Worm (Caenorhabditis elegans) whole organism, L3 larva: ENCODE results near the gene sre-20.

Experiments
- R02D3.7 ChIP-seq: fragments of 150-350 bp; optimal IDR thresholded peaks from 2 replicates; lab custom pipeline; 2014; ENCODE audit warnings: missing biosample characterization, missing genetic modification characterization
- ZK546.5 ChIP-seq: sonication (generic microtip); optimal IDR thresholded peaks from 2 replicates; lab custom pipeline; 2017; ENCODE audit warnings: missing biosample characterization, missing genetic modification characterization
- aly-2 ChIP-seq: fragments of 150-350 bp; optimal IDR thresholded peaks from 2 replicates; lab custom pipeline; 2014; ENCODE audit warnings: missing biosample characterization, missing genetic modification characterization
- ama-1 ChIP-seq: fragments of 150-350 bp; optimal IDR thresholded peaks from 2 replicates; lab custom pipeline; 2018
- ceh-82 ChIP-seq: fragments of 150-350 bp; optimal IDR thresholded peaks from 2 replicates; lab custom pipeline; 2014; ENCODE audit warnings: missing biosample characterization, missing genetic modification characterization
- ceh-9 ChIP-seq: sonication (generic microtip); optimal IDR thresholded peaks from 2 replicates; lab custom pipeline; 2018; ENCODE audit warnings: missing biosample characterization, missing genetic modification characterization
- daf-12 ChIP-seq: fragments of 150-350 bp; optimal IDR thresholded peaks from 2 replicates; lab custom pipeline; 2014; ENCODE audit warnings: missing biosample characterization, missing genetic modification reagents, missing genetic modification characterization
- egl-27 ChIP-seq: sonication (generic microtip); optimal IDR thresholded peaks from 4 replicates; lab custom pipeline; 2017; ENCODE audit warnings: missing biosample characterization, missing genetic modification reagents, missing genetic modification characterization
- egl-5 ChIP-seq: fragments of 150-350 bp; optimal IDR thresholded peaks from 2 replicates; lab custom pipeline; 2017; ENCODE audit warnings: missing biosample characterization, missing genetic modification reagents, missing genetic modification characterization, inconsistent platforms
- elt-1 ChIP-seq: fragments of 150-350 bp; optimal IDR thresholded peaks from 2 replicates; lab custom pipeline; 2014; ENCODE audit warnings: missing biosample characterization, missing genetic modification characterization
- elt-2 ChIP-seq: sonication (generic microtip); optimal IDR thresholded peaks from 2 replicates; lab custom pipeline; 2016; ENCODE audit warnings: missing genetic modification reagents, mild to moderate bottlenecking, missing genetic modification characterization, missing compliant biosample characterization
- elt-3 ChIP-seq, 3 experiments: fragments of 150-350 bp in 1 of 3; sonication (generic microtip) in 2 of 3; optimal IDR thresholded peaks; 2 replicates in 2 of 3; 4 replicates in 1 of 3; lab custom pipeline; 2014 to 2017; ENCODE audit warnings: missing biosample characterization in 3 of 3, missing genetic modification characterization in 3 of 3
- eor-1 ChIP-seq, 2 experiments: fragments of 150-350 bp; optimal IDR thresholded peaks; 2 replicates each; lab custom pipeline; 2014 to 2018; ENCODE audit warnings: missing biosample characterization in 2 of 2, missing genetic modification characterization in 2 of 2
- fkh-10 ChIP-seq: sonication (generic microtip); optimal IDR thresholded peaks from 2 replicates; lab custom pipeline; 2017; ENCODE audit warnings: missing biosample characterization, missing genetic modification reagents, missing genetic modification characterization
- fkh-2 ChIP-seq: fragments of 150-350 bp; optimal IDR thresholded peaks from 2 replicates; lab custom pipeline; 2014; ENCODE audit warnings: missing biosample characterization, missing genetic modification reagents, missing genetic modification characterization
- fos-1 ChIP-seq: fragments of 150-350 bp; optimal IDR thresholded peaks from 2 replicates; lab custom pipeline; 2014; ENCODE audit warnings: missing biosample characterization, missing genetic modification characterization
- jun-1 ChIP-seq: fragments of 150-350 bp; optimal IDR thresholded peaks from 2 replicates; lab custom pipeline; 2014; ENCODE audit warnings: missing biosample characterization, missing genetic modification reagents, missing genetic modification characterization
- lsy-12 ChIP-seq: sonication (generic microtip); optimal IDR thresholded peaks from 2 replicates; lab custom pipeline; 2016; ENCODE audit warnings: mild to moderate bottlenecking, missing genetic modification characterization, missing compliant biosample characterization
- mdl-1 ChIP-seq: fragments of 150-350 bp; optimal IDR thresholded peaks from 2 replicates; lab custom pipeline; 2014; ENCODE audit warnings: missing biosample characterization, missing genetic modification characterization
- nhr-11 ChIP-seq: fragments of 150-350 bp; optimal IDR thresholded peaks from 2 replicates; lab custom pipeline; 2014; ENCODE audit warnings: missing biosample characterization, missing genetic modification characterization
- nhr-12 ChIP-seq: fragments of 150-350 bp; optimal IDR thresholded peaks from 2 replicates; lab custom pipeline; 2014; ENCODE audit warnings: missing biosample characterization, missing genetic modification characterization
- nhr-23 ChIP-seq: fragments of 150-350 bp; optimal IDR thresholded peaks from 2 replicates; lab custom pipeline; 2014; ENCODE audit warnings: missing biosample characterization, missing genetic modification reagents, missing genetic modification characterization
- nhr-28 ChIP-seq: fragments of 150-350 bp; optimal IDR thresholded peaks from 2 replicates; lab custom pipeline; 2014; ENCODE audit warnings: missing biosample characterization, missing genetic modification characterization
- nhr-67 ChIP-seq: fragments of 150-350 bp; optimal IDR thresholded peaks from 2 replicates; lab custom pipeline; 2014; ENCODE audit warnings: missing biosample characterization, missing genetic modification characterization
- nhr-76 ChIP-seq: fragments of 150-350 bp; sonication (generic microtip); optimal IDR thresholded peaks from 5 replicates; lab custom pipeline; 2014; ENCODE audit warnings: missing biosample characterization, missing genetic modification characterization
- pha-4 ChIP-seq: fragments of 150-350 bp; optimal IDR thresholded peaks from 2 replicates; lab custom pipeline; 2014; ENCODE audit warnings: missing biosample characterization, missing genetic modification reagents, missing genetic modification characterization
- pqm-1 ChIP-seq: fragments of 150-350 bp; optimal IDR thresholded peaks from 2 replicates; lab custom pipeline; 2017; ENCODE audit warnings: missing biosample characterization, missing genetic modification characterization, inconsistent platforms
- sea-2 ChIP-seq: fragments of 150-350 bp; sonication (generic microtip); optimal IDR thresholded peaks from 4 replicates; lab custom pipeline; 2014; ENCODE audit warnings: missing biosample characterization, missing genetic modification reagents, missing genetic modification characterization
- skn-1 ChIP-seq: fragments of 150-350 bp; optimal IDR thresholded peaks from 2 replicates; lab custom pipeline; 2014; ENCODE audit warnings: missing biosample characterization, missing genetic modification characterization
- unc-39 ChIP-seq: sonication (generic microtip); optimal IDR thresholded peaks from 4 replicates; lab custom pipeline; 2017; ENCODE audit warnings: missing biosample characterization, missing genetic modification characterization
- unc-62 ChIP-seq: fragments of 150-350 bp; sonication (generic microtip); optimal IDR thresholded peaks from 4 replicates; lab custom pipeline; 2014; ENCODE audit warnings: missing biosample characterization, missing genetic modification reagents, missing genetic modification characterization
- zag-1 ChIP-seq: fragments of 150-350 bp; optimal IDR thresholded peaks from 2 replicates; lab custom pipeline; 2014; ENCODE audit warnings: missing biosample characterization, missing genetic modification characterization
- ztf-11 ChIP-seq: fragments of 150-350 bp; optimal IDR thresholded peaks from 2 replicates; lab custom pipeline; 2014; ENCODE audit warnings: missing biosample characterization, missing genetic modification characterization

The sre-20 gene

DNA sequence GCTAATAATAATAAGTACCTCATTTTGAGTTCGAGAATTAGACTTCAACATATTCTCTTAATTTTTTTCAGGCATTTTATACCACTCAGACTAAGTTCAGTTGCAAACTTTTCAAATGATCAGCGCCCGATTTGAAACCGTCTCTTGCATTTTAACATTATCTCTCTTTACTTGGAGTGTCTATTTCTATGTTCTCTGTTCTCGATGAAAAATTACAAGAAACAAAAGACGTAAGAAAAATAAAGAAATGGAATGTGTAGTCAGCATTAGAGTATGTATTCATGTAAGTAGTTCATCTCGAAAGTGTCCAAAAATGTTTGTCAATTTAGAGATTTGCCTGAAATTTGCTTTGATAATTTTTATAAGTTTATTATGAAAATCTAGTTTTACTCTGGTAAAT, 15.4 kb upstream of the sre-20 start, which contains the start of gene ugt-3:
TSS of gene ugt-3 (minus strand) at position 101 of the 400 bp plus-strand sequence.
- TF ChIP-seq nhr-12 (tag; lab: Kevin White, UChicago) (no peak), nhr-23 (no peak), lsy-12 (tag; lab: Kevin White, UChicago) (no peak)

DNA sequence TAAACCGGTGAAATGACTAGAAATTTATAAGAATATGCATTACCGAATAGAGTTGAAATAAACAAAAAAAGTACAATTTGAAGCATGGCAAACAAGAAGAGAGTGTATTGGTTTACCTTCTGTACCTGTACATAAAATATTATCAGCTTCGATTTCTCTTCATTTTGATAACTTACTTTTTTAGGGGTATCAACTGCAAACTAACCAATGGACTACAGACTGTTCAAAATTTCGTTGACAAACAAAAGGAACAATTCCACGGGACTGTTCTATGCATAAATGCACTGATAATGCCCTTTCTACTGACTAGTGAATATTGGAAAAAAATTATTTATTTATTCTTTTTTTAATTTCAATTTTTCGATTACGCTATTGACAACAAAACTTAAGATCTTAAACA, 13.2 kb upstream of the sre-20 start, which contains the start of gene ugt-6:
TSS of gene ugt-6 (minus strand) at position 233 of the 400 bp plus-strand sequence.
- peak; percentile 9 for TF ChIP-seq pqm-1 (tag; lab: Kevin White, UChicago)
- no peak for TF ChIP-seq nhr-28 (tag; lab: Kevin White, UChicago)
- peak; percentile 22 for TF ChIP-seq elt-2 (tag; lab: Kevin White, UChicago)

DNA sequence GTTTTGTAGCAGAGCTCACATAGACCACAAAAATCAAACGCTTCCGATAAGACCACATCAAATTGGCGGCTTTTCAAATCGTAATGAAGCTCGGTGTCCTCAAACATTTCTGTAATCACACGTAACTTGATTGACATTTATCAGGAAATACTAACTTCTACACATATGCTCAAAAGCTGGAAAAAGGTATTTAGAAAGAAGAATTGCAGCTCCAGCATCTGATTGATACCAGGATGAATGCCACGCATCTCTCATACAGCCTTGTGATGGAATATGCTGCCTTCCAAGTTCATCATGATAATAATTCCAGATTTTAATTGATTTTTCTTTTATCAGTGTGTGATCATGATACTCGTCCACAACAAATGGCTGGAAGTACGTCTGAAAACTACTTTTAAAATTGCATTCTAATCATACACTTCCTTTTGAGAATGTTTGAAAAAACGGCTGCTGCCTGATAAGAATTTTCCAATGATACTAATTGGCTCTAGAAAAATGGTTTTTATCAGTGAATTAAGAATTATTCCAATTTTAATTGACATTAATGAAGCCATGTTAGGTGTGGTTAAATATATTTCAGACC, 12.2 kb upstream of the sre-20 start:
- TF ChIP-seq elt-2 (tag; lab: Kevin White, UChicago) (peak; percentile 76), ZK546.5 (no peak)

DNA sequence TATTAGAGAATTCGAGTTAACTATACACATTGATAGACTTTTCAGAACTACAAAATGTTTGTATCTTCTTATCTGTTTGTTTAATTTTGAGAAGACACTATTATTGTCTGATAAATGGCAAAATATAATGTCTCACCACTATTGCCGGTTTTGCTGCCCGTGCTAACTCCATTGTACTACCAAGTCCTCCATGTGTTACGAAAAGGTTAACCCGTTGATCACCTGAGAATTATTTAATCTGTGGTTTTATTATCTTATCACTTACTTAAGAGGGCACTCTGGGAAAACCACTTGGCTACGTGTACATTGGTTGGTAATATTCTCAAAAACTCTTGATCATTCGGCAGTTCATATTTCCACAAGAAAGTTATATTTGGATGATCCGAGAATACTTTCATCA, 11.2 kb upstream of the sre-20 start:
- TF ChIP-seq pqm-1 (tag; lab: Kevin White, UChicago) = peak; percentile 75
- peak; percentile 35 for TF ChIP-seq elt-2 (tag; lab: Kevin White, UChicago)
- TF ChIP-seq nhr-11 (tag; lab: Kevin White, UChicago) = no peak
- no peak for TF ChIP-seq ceh-9 (tag; lab: Kevin White, UChicago)
- TF ChIP-seq, all 47 proteins: peak for 2

DNA sequence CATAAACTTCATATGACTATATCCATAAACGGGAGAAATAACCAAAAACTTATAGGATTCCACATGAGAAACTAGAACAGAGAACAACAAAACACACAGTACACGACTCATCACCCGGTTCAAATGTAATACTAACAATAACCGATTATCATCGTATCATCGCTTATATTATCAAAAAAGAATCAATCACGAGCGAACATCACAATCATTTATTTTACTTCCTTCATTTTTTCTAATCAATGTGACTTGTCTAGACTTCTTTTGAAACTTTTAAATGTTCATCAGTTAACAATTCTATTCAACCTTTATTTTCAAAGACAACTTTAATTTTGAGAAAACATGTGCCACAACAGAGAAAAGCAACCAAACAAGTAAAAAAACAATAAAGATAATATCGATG, 10.4 kb upstream of the sre-20 start, which contains the start of gene ugt-4:
TSS of gene ugt-4 (minus strand) at position 141 of the 400 bp plus-strand sequence.
- peak; percentile 20 for TF ChIP-seq pha-4 (tag; lab: Kevin White, UChicago)
- no peak for TF ChIP-seq daf-12 (tag; lab: Kevin White, UChicago)
- no peak for TF ChIP-seq fos-1
- TF ChIP-seq sea-2 (GFP tag; lab: Kevin White, UChicago) = no peak
- peak; percentile 72 for TF ChIP-seq elt-2 (tag; lab: Kevin White, UChicago)
- peak; percentile 19 for TF ChIP-seq jun-1 (tag; lab: Kevin White, UChicago)
- peak; percentile 85 for TF ChIP-seq pqm-1 (tag; lab: Kevin White, UChicago)
- no peak for TF ChIP-seq nhr-76
- no peak for TF ChIP-seq egl-27 (tag; lab: Kevin White, UChicago)
- TF ChIP-seq, all 47 proteins: peak for 4

DNA sequence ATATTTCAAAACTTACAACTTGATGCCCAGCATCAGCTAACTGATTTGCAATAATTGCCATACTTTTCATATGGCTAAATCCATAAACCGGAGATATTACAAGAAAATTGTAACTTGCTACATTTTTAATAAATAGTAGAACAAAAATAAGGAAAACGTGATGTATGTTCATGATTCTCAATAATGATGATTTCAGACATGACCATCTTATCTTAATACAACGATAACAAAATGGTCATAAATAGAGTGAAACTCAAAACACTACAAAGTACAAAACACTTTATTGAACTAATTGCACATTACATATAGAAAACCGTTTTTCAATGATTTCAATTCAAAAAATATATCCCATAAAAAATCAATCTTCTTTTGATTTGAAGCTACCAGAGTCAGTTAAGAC, 8.0 kb upstream of the sre-20 start, which contains the start of gene ugt-5:
TSS of gene ugt-5 (minus strand) at position 214 of the 400 bp plus-strand sequence.
- TF ChIP-seq pqm-1 (tag; lab: Kevin White, UChicago) (peak; percentile 86), elt-1 (no peak), eor-1 (tag; optimal IDR thresholded peaks at IDR 0.05; lab: Kevin White, UChicago) (no peak), fkh-10 (GFP tag; lab: Kevin White, UChicago) (no peak), ceh-82 (tag; lab: Kevin White, UChicago) (no peak), nhr-12 (tag; lab: Kevin White, UChicago) (no peak), mdl-1 (tag; lab: Kevin White, UChicago) (no peak), nhr-23 (no peak), elt-2 (tag; lab: Kevin White, UChicago) (peak; percentile 52), ama-1 (lab: Kevin White, UChicago) (no peak), skn-1 (peak; percentile 68), ZK546.5 (no peak), unc-62 (no peak), nhr-11 (tag; lab: Kevin White, UChicago) (no peak), elt-3 (tag; optimal IDR thresholded peaks at IDR 0.05; lab: Kevin White, UChicago) (no peak), fos-1 (no peak), sea-2 (GFP tag; lab: Kevin White, UChicago) (no peak), unc-39 (tag; lab: Kevin White, UChicago) (no peak)

DNA sequence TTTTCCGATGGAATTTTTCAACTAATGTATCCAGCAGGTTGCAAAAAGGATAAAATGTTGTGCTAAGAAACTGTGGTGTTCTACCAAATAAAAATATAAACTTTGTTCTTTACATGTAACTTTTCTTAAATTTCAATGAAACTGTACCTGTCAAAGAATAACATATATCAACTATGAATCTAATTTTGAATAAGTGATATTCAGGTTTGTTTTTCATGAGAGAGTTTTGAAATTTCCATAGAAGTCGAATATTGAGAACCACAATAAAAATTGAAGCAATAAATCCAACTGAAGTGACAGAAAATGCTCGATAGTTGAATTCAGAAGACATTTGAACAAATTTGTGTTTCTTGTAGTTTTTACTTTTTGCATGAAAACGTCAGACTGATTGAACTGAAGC, 5.4 kb upstream of the sre-20 start, which contains the start of gene srbc-43:
TSS of gene srbc-43 (minus strand) at position 331 of the 400 bp plus-strand sequence.
- TF ChIP-seq nhr-11 (tag; lab: Kevin White, UChicago) (no peak), nhr-12 (tag; lab: Kevin White, UChicago) (no peak), fkh-10 (GFP tag; lab: Kevin White, UChicago) (no peak), R02D3.7 (tag; lab: Kevin White, UChicago) (no peak), nhr-67 (tag; lab: Kevin White, UChicago) (no peak), aly-2 (no peak), ztf-11 (tag; lab: Kevin White, UChicago) (no peak), zag-1 (no peak), eor-1 (tag; optimal IDR thresholded peaks at IDR 0.05; lab: Kevin White, UChicago) (no peak), fkh-2 (tag; lab: Kevin White, UChicago) (no peak), nhr-28 (tag; lab: Kevin White, UChicago) (no peak), egl-27 (tag; lab: Kevin White, UChicago) (no peak), egl-5 (tag; lab: Kevin White, UChicago) (no peak), unc-62 (no peak), lsy-12 (tag; lab: Kevin White, UChicago) (no peak)
